Fruit fly (Drosophila melanogaster) whole organism, embryonic: Measurements from ENCODE around the gene CG16984.

Experiments
- Atf3 ChIP-seq: fragments of 200-800 bp; sonication (Bioruptor generic); optimal IDR thresholded peaks from 3 replicates; lab custom pipeline; 2016; ENCODE audit warnings: missing biosample characterization, missing genetic modification characterization
- CG10565 ChIP-seq: fragments of 200-800 bp; sonication (Bioruptor generic); optimal IDR thresholded peaks from 3 replicates; lab custom pipeline; 2016; ENCODE audit warnings: missing biosample characterization, mild to moderate bottlenecking, missing genetic modification characterization
- CG10959 ChIP-seq: fragments of 200-800 bp; sonication (Bioruptor generic); IDR thresholded peaks from 2 replicates; pipeline ENCODE4 v1.3.6; 2022; ENCODE audit warnings: missing biosample characterization, missing genetic modification characterization
- CG11504 ChIP-seq: fragments of 200-800 bp; sonication (Bioruptor generic); optimal IDR thresholded peaks from 3 replicates; lab custom pipeline; 2019; ENCODE audit warnings: missing biosample characterization, mild to moderate bottlenecking, missing genetic modification characterization, moderate library complexity
- CG12769 ChIP-seq: fragments of 200-800 bp; sonication (Bioruptor generic); optimal IDR thresholded peaks from 2 replicates; lab custom pipeline; 2019; ENCODE audit warnings: missing biosample characterization, mild to moderate bottlenecking, missing genetic modification characterization, moderate library complexity
- CG13296 ChIP-seq: fragments of 200-800 bp; sonication (Bioruptor generic); optimal IDR thresholded peaks from 3 replicates; lab custom pipeline; 2018; ENCODE audit warnings: missing biosample characterization, mild to moderate bottlenecking, missing genetic modification characterization
- CG13424 ChIP-seq: fragments of 200-800 bp; sonication (Bioruptor generic); optimal IDR thresholded peaks from 2 replicates; lab custom pipeline; 2019; ENCODE audit warnings: missing biosample characterization, mild to moderate bottlenecking, missing genetic modification characterization, moderate library complexity
- CG14667 ChIP-seq: fragments of 200-800 bp; sonication (Bioruptor generic); IDR thresholded peaks from 2 replicates; pipeline ENCODE4 v1.3.6; 2022; ENCODE audit warnings: missing biosample characterization, missing genetic modification characterization
- CG1647 ChIP-seq: fragments of 200-800 bp; sonication (Bioruptor generic); optimal IDR thresholded peaks from 3 replicates; lab custom pipeline; 2016; ENCODE audit warnings: missing biosample characterization, missing genetic modification characterization
- CG16815 ChIP-seq: fragments of 200-800 bp; sonication (Bioruptor generic); optimal IDR thresholded peaks from 3 replicates; lab custom pipeline; 2017; ENCODE audit warnings: missing biosample characterization, mild to moderate bottlenecking, missing genetic modification characterization
- CG16863 ChIP-seq: fragments of 200-800 bp; sonication (Bioruptor generic); optimal IDR thresholded peaks from 3 replicates; lab custom pipeline; 2016; ENCODE audit warnings: missing biosample characterization, missing genetic modification characterization
- CG17385 ChIP-seq: fragments of 200-800 bp; sonication (Bioruptor generic); optimal IDR thresholded peaks from 3 replicates; lab custom pipeline; 2018; ENCODE audit warnings: missing biosample characterization, mild to moderate bottlenecking, missing genetic modification characterization
- CG18599 ChIP-seq: fragments of 200-800 bp; sonication (Bioruptor generic); optimal IDR thresholded peaks from 3 replicates; lab custom pipeline; 2017; ENCODE audit warnings: missing biosample characterization, missing genetic modification characterization, mild to moderate bottlenecking, moderate library complexity, missing genetic modification reagents
- CG18619 ChIP-seq: fragments of 200-800 bp; sonication (Bioruptor generic); optimal IDR thresholded peaks from 3 replicates; lab custom pipeline; 2017; ENCODE audit warnings: missing biosample characterization, mild to moderate bottlenecking, missing genetic modification characterization
- CG2199 ChIP-seq: fragments of 200-800 bp; sonication (Bioruptor generic); IDR thresholded peaks from 3 replicates; pipeline ENCODE4 v1.3.6; 2022; ENCODE audit warnings: missing biosample characterization, missing genetic modification characterization
- CG7987 ChIP-seq: fragments of 200-800 bp; sonication (Bioruptor generic); optimal IDR thresholded peaks from 2 replicates; lab custom pipeline; 2018; ENCODE audit warnings: missing biosample characterization, mild to moderate bottlenecking, missing genetic modification characterization, moderate library complexity
- CG8359 ChIP-seq: fragments of 200-800 bp; sonication (Bioruptor generic); optimal IDR thresholded peaks from 2 replicates; lab custom pipeline; 2017; ENCODE audit warnings: missing biosample characterization, mild to moderate bottlenecking, missing genetic modification characterization, borderline replicate concordance
- CG9797 ChIP-seq: fragments of 200-800 bp; sonication (Bioruptor generic); optimal IDR thresholded peaks from 3 replicates; lab custom pipeline; 2018; ENCODE audit warnings: missing biosample characterization, mild to moderate bottlenecking, missing genetic modification characterization
- D19A ChIP-seq: fragments of 200-800 bp; optimal IDR thresholded peaks from 3 replicates; lab custom pipeline; 2019; ENCODE audit warnings: missing biosample characterization, mild to moderate bottlenecking, missing genetic modification characterization, moderate library complexity
- Deaf1 ChIP-seq: fragments of 200-800 bp; optimal IDR thresholded peaks from 3 replicates; lab custom pipeline; 2019; ENCODE audit warnings: missing biosample characterization, mild to moderate bottlenecking, missing genetic modification characterization, moderate library complexity
- Doc2 ChIP-seq: fragments of 200-800 bp; sonication (Bioruptor generic); IDR thresholded peaks from 2 replicates; pipeline ENCODE4 v1.3.6; 2022; ENCODE audit warnings: missing biosample characterization, missing genetic modification characterization
- H15 ChIP-seq: fragments of 200-800 bp; sonication (Bioruptor generic); IDR thresholded peaks from 3 replicates; pipeline ENCODE4 v1.3.6; 2022; ENCODE audit warnings: missing biosample characterization, missing genetic modification characterization
- H2.0 ChIP-seq: fragments of 200-800 bp; sonication (Bioruptor generic); IDR thresholded peaks from 2 replicates; pipeline ENCODE4 v1.3.6; 2022; ENCODE audit warnings: missing biosample characterization, missing genetic modification characterization
- HLHmδ ChIP-seq: fragments of 200-800 bp; sonication (Bioruptor generic); optimal IDR thresholded peaks from 2 replicates; lab custom pipeline; 2018; ENCODE audit warnings: missing biosample characterization, mild to moderate bottlenecking, missing genetic modification characterization, moderate library complexity
- Hand ChIP-seq: fragments of 200-800 bp; sonication (Bioruptor generic); optimal IDR thresholded peaks from 2 replicates; lab custom pipeline; 2017; ENCODE audit warnings: mild to moderate bottlenecking, missing biosample characterization, missing genetic modification reagents, missing genetic modification characterization
- HmgZ ChIP-seq: fragments of 200-800 bp; sonication (Bioruptor generic); optimal IDR thresholded peaks from 2 replicates; lab custom pipeline; 2018; ENCODE audit warnings: missing biosample characterization, mild to moderate bottlenecking, missing genetic modification characterization
- Hsf ChIP-seq: fragments of 200-800 bp; sonication (Bioruptor generic); optimal IDR thresholded peaks from 3 replicates; lab custom pipeline; 2016; ENCODE audit warnings: missing biosample characterization, missing genetic modification characterization
- Rx ChIP-seq: fragments of 200-800 bp; sonication (Bioruptor generic); IDR thresholded peaks from 2 replicates; pipeline ENCODE4 v1.3.6; 2022; ENCODE audit warnings: missing biosample characterization, missing genetic modification characterization
- Scr ChIP-seq: fragments of 200-800 bp; sonication (Bioruptor generic); IDR thresholded peaks from 2 replicates; pipeline ENCODE4 v1.3.6; 2022; ENCODE audit warnings: missing biosample characterization, missing genetic modification characterization; ENCODE audit not compliant: partially characterized antibody
- Ssrp ChIP-seq: fragments of 200-800 bp; sonication (Bioruptor generic); optimal IDR thresholded peaks from 2 replicates; lab custom pipeline; 2018; ENCODE audit warnings: missing biosample characterization, mild to moderate bottlenecking, missing genetic modification characterization, moderate library complexity
- Usf ChIP-seq: fragments of 200-800 bp; sonication (Bioruptor generic); optimal IDR thresholded peaks from 2 replicates; lab custom pipeline; 2017; ENCODE audit warnings: missing genotype, missing biosample characterization, missing genetic modification characterization
- Vsx1 ChIP-seq: fragments of 200-800 bp; sonication (Bioruptor generic); optimal IDR thresholded peaks from 2 replicates; lab custom pipeline; 2017; ENCODE audit warnings: missing biosample characterization, mild to moderate bottlenecking, missing genetic modification characterization, missing genetic modification reagents
- YL-1 ChIP-seq: fragments of 200-800 bp; sonication (Bioruptor generic); optimal IDR thresholded peaks from 3 replicates; lab custom pipeline; 2017; ENCODE audit warnings: missing biosample characterization, mild to moderate bottlenecking, missing genetic modification characterization
- chinmo ChIP-seq: fragments of 200-800 bp; sonication (Bioruptor generic); IDR thresholded peaks from 4 replicates; pipeline ENCODE4 v1.3.6; 2022; ENCODE audit warnings: missing biosample characterization, missing genetic modification characterization; ENCODE audit not compliant: partially characterized antibody
- crc ChIP-seq: fragments of 200-800 bp; sonication (Bioruptor generic); optimal IDR thresholded peaks from 2 replicates; lab custom pipeline; 2016; ENCODE audit warnings: missing biosample characterization, missing genetic modification characterization
- cwo ChIP-seq: fragments of 200-800 bp; sonication (Bioruptor generic); optimal IDR thresholded peaks from 3 replicates; lab custom pipeline; 2017; ENCODE audit warnings: missing biosample characterization, missing genetic modification characterization, mild to moderate bottlenecking, moderate library complexity, missing genetic modification reagents
- dan ChIP-seq: fragments of 200-800 bp; sonication (Bioruptor generic); IDR thresholded peaks from 2 replicates; pipeline ENCODE4 v1.3.6; 2022; ENCODE audit warnings: missing biosample characterization, missing genetic modification characterization
- dimm ChIP-seq: fragments of 200-800 bp; sonication (Bioruptor generic); IDR thresholded peaks from 2 replicates; pipeline ENCODE4 v1.3.6; 2022; ENCODE audit warnings: missing biosample characterization, missing genetic modification characterization
- eyg ChIP-seq: fragments of 200-800 bp; sonication (Bioruptor generic); optimal IDR thresholded peaks from 3 replicates; lab custom pipeline; 2016; ENCODE audit warnings: missing biosample characterization, missing genetic modification characterization
- fd96Cb ChIP-seq: fragments of 200-800 bp; sonication (Bioruptor generic); optimal IDR thresholded peaks from 2 replicates; lab custom pipeline; 2018; ENCODE audit warnings: missing biosample characterization, mild to moderate bottlenecking, missing genetic modification characterization, moderate library complexity
- gcm2 ChIP-seq: fragments of 200-800 bp; sonication (Bioruptor generic); optimal IDR thresholded peaks from 2 replicates; lab custom pipeline; 2016; ENCODE audit warnings: missing biosample characterization, missing genetic modification characterization
- inv ChIP-seq: fragments of 200-800 bp; sonication (Bioruptor generic); IDR thresholded peaks from 2 replicates; pipeline ENCODE4 v1.3.6; 2022; ENCODE audit warnings: missing biosample characterization, missing genetic modification characterization; ENCODE audit not compliant: partially characterized antibody
- klu ChIP-seq: fragments of 200-800 bp; sonication (Bioruptor generic); IDR thresholded peaks from 2 replicates; pipeline ENCODE4 v1.3.6; 2022; ENCODE audit warnings: missing biosample characterization, missing genetic modification characterization
- nau ChIP-seq: fragments of 200-800 bp; sonication (Bioruptor generic); optimal IDR thresholded peaks from 3 replicates; lab custom pipeline; 2017; ENCODE audit warnings: missing biosample characterization, mild to moderate bottlenecking, missing genetic modification characterization, missing genetic modification reagents
- pb ChIP-seq: fragments of 200-800 bp; sonication (Bioruptor generic); optimal IDR thresholded peaks from 3 replicates; lab custom pipeline; 2016; ENCODE audit warnings: missing biosample characterization, missing genetic modification characterization
- sc ChIP-seq, 3 experiments: fragments of >200 bp in 2 of 3; fragments of 200-800 bp in 1 of 3; sonication (Bioruptor generic) in 1 of 3; optimal IDR thresholded peaks; 2 replicates in 2 of 3; 3 replicates in 1 of 3; lab custom pipeline; 2017; ENCODE audit warnings: mild to moderate bottlenecking in 1 of 3, missing biosample characterization in 1 of 3, missing genetic modification characterization in 1 of 3, missing genetic modification reagents in 1 of 3
- sim ChIP-seq: fragments of 200-800 bp; sonication (Bioruptor generic); IDR thresholded peaks from 2 replicates; pipeline ENCODE4 v1.3.6; 2022; ENCODE audit warnings: missing biosample characterization, missing genetic modification characterization
- slbo ChIP-seq: fragments of 200-800 bp; sonication (Bioruptor generic); IDR thresholded peaks from 2 replicates; pipeline ENCODE4 v1.3.6; 2022; ENCODE audit warnings: missing biosample characterization, missing genetic modification characterization
- tgo ChIP-seq: fragments of 200-800 bp; sonication (Bioruptor generic); IDR thresholded peaks from 3 replicates; pipeline ENCODE4 v1.3.6; 2022; ENCODE audit warnings: missing biosample characterization, missing genetic modification characterization
- zfh2 ChIP-seq: fragments of 200-800 bp; sonication (Bioruptor generic); optimal IDR thresholded peaks from 2 replicates; lab custom pipeline; 2016; ENCODE audit warnings: missing biosample characterization, missing genetic modification characterization

CG16984 gene

dm6 chr3L:2570269-2570723 is 25.3 kb upstream of the CG16984 start (continued):
- TF ChIP-seq dan (no peak), nau (GFP tag; lab: Kevin White, UChicago) (no peak), CG2199 (GFP tag; lab: Robert Waterston, UW) (no peak), CG10565 (GFP tag; lab: Kevin White, UChicago) (no peak), CG16863 (no peak), CG11504 (tag; lab: Kevin White, UChicago) (no peak), cwo (GFP tag; lab: Kevin White, UChicago) (peak; percentile 46), YL-1 (no peak), CG18619 (GFP tag; lab: Kevin White, UChicago) (no peak), Deaf1 (tag; lab: Kevin White, UChicago) (no peak), eyg (no peak), HLHmδ (no peak), inv (GFP tag; lab: Robert Waterston, UW) (no peak), CG10959 (GFP tag; lab: Robert Waterston, UW) (no peak), Usf (GFP tag; lab: Kevin White, UChicago) (no peak), fd96Cb (tag; lab: Kevin White, UChicago) (peak; percentile 35), Vsx1 (GFP tag; lab: Kevin White, UChicago) (no peak), CG7987 (GFP tag; lab: Kevin White, UChicago) (no peak), CG18599 (GFP tag; lab: Kevin White, UChicago) (peak; percentile 33), CG9797 (GFP tag; lab: Kevin White, UChicago) (no peak), CG8359 (no peak), CG13296 (GFP tag; lab: Kevin White, UChicago) (no peak), Doc2 (GFP tag; lab: Robert Waterston, UW) (no peak), crc (GFP tag; lab: Kevin White, UChicago) (peak; percentile 20), zfh2 (GFP tag; lab: Kevin White, UChicago) (no peak), CG17385 (GFP tag; lab: Kevin White, UChicago) (peak; percentile 32), CG12769 (no peak), CG13424 (peak; percentile 18), H15 (GFP tag; lab: Robert Waterston, UW) (0 out of 3 replicates have a peak, but pooled peaks have one; percentile 10), D19A (tag; lab: Kevin White, UChicago) (peak; percentile 56), slbo (GFP tag; lab: Robert Waterston, UW) (no peak), CG1647 (no peak), Ssrp (peak; percentile 47), gcm2 (no peak), Hsf (peak; percentile 32), CG16815 (GFP tag; lab: Kevin White, UChicago) (no peak), tgo (GFP tag; lab: Robert Waterston, UW) (peak; percentile 13; the same call in 1 of the 3 replicates), Hand (GFP tag; lab: Kevin White, UChicago) (no peak), pb (GFP tag; lab: Kevin White, UChicago) (no peak), dimm (GFP tag; lab: Robert Waterston, UW) (no peak), sim (GFP tag; lab: Robert Waterston, UW) (no peak), Atf3 (no peak), sc (optimal IDR thresholded peaks at IDR 0.05; lab: Kevin White, UChicago) (no peak), sc (GFP tag; optimal IDR thresholded peaks at IDR 0.05; lab: Kevin White, UChicago) (no peak), Scr (GFP tag; lab: Robert Waterston, UW) (no peak), HmgZ (no peak), CG14667 (GFP tag; lab: Robert Waterston, UW) (no peak), klu (GFP tag; lab: Robert Waterston, UW) (no peak), chinmo (GFP tag; lab: Robert Waterston, UW) (peak; percentile 65; the same call in 1 of the 4 replicates), H2.0 (GFP tag; lab: Robert Waterston, UW) (0 out of 2 replicates have a peak, but pooled peaks have one; percentile 22), Rx (GFP tag; lab: Robert Waterston, UW) (no peak)
